Worm (Caenorhabditis elegans): Measurements from ENCODE around the gene fbxc-29.
A peak's percentile ranks its signal among the peaks of the same experiment; 100 is the strongest.

The fbxc-29 gene

DNA sequence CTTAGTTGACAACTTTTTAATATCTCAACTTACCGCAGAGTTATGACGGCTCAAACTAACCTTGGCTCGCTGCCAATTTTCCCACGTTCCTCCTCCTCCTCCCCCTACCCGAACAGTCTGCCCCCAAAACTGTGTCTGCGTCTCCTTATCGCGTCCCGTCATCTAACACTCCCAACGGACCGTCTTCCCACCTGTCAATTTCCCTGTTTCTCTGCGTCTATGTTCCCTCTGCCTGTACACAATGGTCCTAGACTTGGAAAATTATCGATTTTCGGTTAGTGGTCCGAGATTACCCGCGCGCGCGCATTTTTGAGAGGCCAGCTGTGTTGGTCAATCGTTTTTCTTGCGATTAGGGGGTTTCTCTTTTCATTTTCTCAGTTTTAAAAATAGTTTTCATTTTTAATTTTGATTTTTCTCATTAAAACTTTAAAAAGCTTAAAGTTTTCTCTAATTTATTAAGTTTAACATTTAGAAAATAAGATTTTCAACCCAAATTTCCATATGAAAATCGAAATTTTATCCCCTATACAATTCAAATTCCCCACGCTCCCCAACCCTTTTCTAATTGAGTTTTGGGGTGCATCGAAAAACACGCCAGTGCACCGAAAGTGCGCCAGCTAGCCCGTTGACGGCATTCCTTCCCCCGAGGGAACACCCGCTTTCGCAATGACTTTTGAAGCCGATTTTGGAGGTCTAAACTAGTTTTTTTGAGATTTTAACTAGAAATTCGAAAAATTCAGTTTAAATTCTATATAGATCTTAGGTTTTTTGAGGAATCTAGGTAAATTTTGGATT is 42.7 kb upstream of the fbxc-29 start, which contains the start of gene alg-2:
alg-2 (plus strand) TSS at position 220 of the 795 bp plus-strand sequence.
- TF ChIP-seq sma-9 (GFP tag; optimal IDR thresholded peaks at IDR 0.05) = peak; percentile 6
- TF ChIP-seq sma-9 (tag; optimal IDR thresholded peaks at IDR 0.05) = no peak
- peak; percentile 44 for TF ChIP-seq crh-2 (tag; optimal IDR thresholded peaks at IDR 0.05)
- TF ChIP-seq lsy-2 (tag; optimal IDR thresholded peaks at IDR 0.05) = peak in 1 of 2 experiments; percentile 67
- TF ChIP-seq nhr-77 (tag; optimal IDR thresholded peaks at IDR 0.05) = no peak
- no peak for TF ChIP-seq nhr-21 (tag; optimal IDR thresholded peaks at IDR 0.05)
- peak; percentile 52 for TF ChIP-seq C34F6.9 (tag; optimal IDR thresholded peaks at IDR 0.05)
- TF ChIP-seq gmeb-1 (tag; optimal IDR thresholded peaks at IDR 0.05) = peak; percentile 31
- no peak for TF ChIP-seq R02D3.7 (tag; optimal IDR thresholded peaks at IDR 0.05)
- TF ChIP-seq zag-1 (tag; optimal IDR thresholded peaks at IDR 0.05) = peak; percentile 31
- TF ChIP-seq sem-4 (tag; optimal IDR thresholded peaks at IDR 0.05) = peak; percentile 15
- no peak for TF ChIP-seq snpc-4 (tag; optimal IDR thresholded peaks at IDR 0.05)
- TF ChIP-seq mab-5 (tag; optimal IDR thresholded peaks at IDR 0.05) = peak; percentile 36
- peak; percentile 26 for TF ChIP-seq F13H6.1 (tag; optimal IDR thresholded peaks at IDR 0.05)
- TF ChIP-seq lin-11 (tag; optimal IDR thresholded peaks at IDR 0.05) = no peak
- no peak for TF ChIP-seq unc-62 (GFP tag; optimal IDR thresholded peaks at IDR 0.05)
- TF ChIP-seq nhr-129 (tag; optimal IDR thresholded peaks at IDR 0.05) = peak; percentile 23
- no peak for TF ChIP-seq alr-1 (tag; optimal IDR thresholded peaks at IDR 0.05)
- no peak for TF ChIP-seq elt-3 (tag; optimal IDR thresholded peaks at IDR 0.05)
- peak; percentile 31 for TF ChIP-seq lin-13 (GFP tag; optimal IDR thresholded peaks at IDR 0.05)
- TF ChIP-seq unc-55 (GFP tag; optimal IDR thresholded peaks at IDR 0.05) = peak; percentile 67
- peak; percentile 29 for TF ChIP-seq fos-1 (tag; optimal IDR thresholded peaks at IDR 0.05)

DNA sequence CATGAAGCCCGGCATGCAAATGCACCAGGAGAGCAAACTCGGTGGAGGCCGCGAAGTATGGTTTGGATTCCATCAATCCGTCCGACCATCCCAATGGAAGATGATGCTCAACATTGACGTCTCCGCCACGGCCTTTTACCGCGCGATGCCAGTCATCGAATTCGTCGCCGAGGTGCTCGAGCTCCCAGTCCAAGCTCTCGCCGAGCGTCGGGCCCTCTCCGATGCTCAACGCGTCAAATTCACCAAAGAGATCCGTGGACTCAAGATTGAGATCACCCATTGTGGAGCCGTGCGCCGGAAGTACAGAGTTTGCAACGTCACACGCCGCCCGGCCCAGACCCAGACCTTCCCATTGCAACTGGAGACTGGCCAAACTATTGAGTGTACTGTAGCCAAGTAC is 40.1 kb upstream of the fbxc-29 start:
- TF ChIP-seq nhr-12 (tag; optimal IDR thresholded peaks at IDR 0.05) (no peak), snpc-4 (tag; optimal IDR thresholded peaks at IDR 0.05) (no peak), nhr-10 (tag; optimal IDR thresholded peaks at IDR 0.05) (no peak), ztf-1 (GFP tag; conservative IDR thresholded peaks at IDR 0.05) (no peak), lin-11 (tag; optimal IDR thresholded peaks at IDR 0.05) (no peak), lin-13 (GFP tag; optimal IDR thresholded peaks at IDR 0.05) (no peak), nhr-23 (tag; optimal IDR thresholded peaks at IDR 0.05) (no peak), ceh-16 (tag; optimal IDR thresholded peaks at IDR 0.05) (no peak), lsy-2 (tag; optimal IDR thresholded peaks at IDR 0.05) (no peak), ceh-82 (tag; optimal IDR thresholded peaks at IDR 0.05) (no peak), nhr-11 (tag; optimal IDR thresholded peaks at IDR 0.05) (no peak), blmp-1 (tag; optimal IDR thresholded peaks at IDR 0.05; ENCODE audit: insufficient read depth) (no peak), sma-9 (GFP tag; optimal IDR thresholded peaks at IDR 0.05) (no peak), sma-9 (tag; optimal IDR thresholded peaks at IDR 0.05) (no peak), mdl-1 (tag; optimal IDR thresholded peaks at IDR 0.05) (no peak), C34F6.9 (tag; optimal IDR thresholded peaks at IDR 0.05) (no peak), sem-4 (tag; optimal IDR thresholded peaks at IDR 0.05) (no peak), unc-39 (tag; optimal IDR thresholded peaks at IDR 0.05) (no peak), ZK546.5 (tag; optimal IDR thresholded peaks at IDR 0.05) (no peak), egl-27 (tag; optimal IDR thresholded peaks at IDR 0.05) (no peak)

DNA sequence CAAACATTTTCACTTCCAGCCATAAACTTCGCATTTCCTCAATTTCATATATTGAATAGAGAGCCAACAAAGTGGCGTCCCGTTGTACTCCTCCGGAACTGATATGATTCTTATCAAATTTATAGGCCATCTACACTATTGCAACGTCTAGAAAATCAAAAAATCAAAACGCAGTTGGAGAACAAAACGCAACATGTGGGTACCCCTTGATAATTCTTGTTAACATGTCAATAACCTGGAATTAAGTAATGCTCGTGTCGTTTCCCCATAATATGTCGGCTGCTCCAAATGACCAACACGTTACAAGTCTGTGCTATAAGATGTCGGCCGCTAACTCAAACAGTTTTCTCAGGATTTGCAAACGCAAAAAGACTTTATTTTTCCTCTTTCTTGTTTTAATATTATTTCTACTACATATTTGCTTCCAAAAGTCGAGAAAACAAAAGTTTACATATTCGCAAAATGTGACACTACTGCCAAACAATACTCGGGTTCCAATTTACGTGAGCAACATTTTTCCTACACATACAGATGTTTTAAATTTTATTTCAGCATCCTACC is 35.1 kb upstream of the fbxc-29 start:
- TF ChIP-seq lsy-2 (tag; optimal IDR thresholded peaks at IDR 0.05) = no peak
- no peak for TF ChIP-seq sem-4 (tag; optimal IDR thresholded peaks at IDR 0.05)
- TF ChIP-seq nhr-10 (tag; optimal IDR thresholded peaks at IDR 0.05) = no peak
- TF ChIP-seq elt-3 (tag; optimal IDR thresholded peaks at IDR 0.05) = no peak
- no peak for TF ChIP-seq unc-39 (tag; optimal IDR thresholded peaks at IDR 0.05)
- no peak for TF ChIP-seq mdl-1 (tag; optimal IDR thresholded peaks at IDR 0.05)
- TF ChIP-seq skn-1 (tag; optimal IDR thresholded peaks at IDR 0.05) = no peak
- TF ChIP-seq ama-1 (optimal IDR thresholded peaks at IDR 0.05) = no peak
- peak; percentile 16 for TF ChIP-seq crh-2 (tag; optimal IDR thresholded peaks at IDR 0.05)
- no peak for TF ChIP-seq lin-13 (GFP tag; optimal IDR thresholded peaks at IDR 0.05)
- no peak for TF ChIP-seq unc-62 (GFP tag; optimal IDR thresholded peaks at IDR 0.05)
- no peak for TF ChIP-seq ztf-4 (tag; optimal IDR thresholded peaks at IDR 0.05)
- TF ChIP-seq mbf-1 (tag; optimal IDR thresholded peaks at IDR 0.05) = no peak
- peak; percentile 29 for TF ChIP-seq fos-1 (tag; optimal IDR thresholded peaks at IDR 0.05)
- no peak for TF ChIP-seq nhr-77 (tag; optimal IDR thresholded peaks at IDR 0.05)
- no peak for TF ChIP-seq R02D3.7 (tag; optimal IDR thresholded peaks at IDR 0.05)
- TF ChIP-seq nhr-12 (tag; optimal IDR thresholded peaks at IDR 0.05) = no peak
- TF ChIP-seq sma-3 (GFP tag; optimal IDR thresholded peaks at IDR 0.05) = no peak
- TF ChIP-seq sma-9 (GFP tag; optimal IDR thresholded peaks at IDR 0.05) = peak; percentile 38
- TF ChIP-seq sma-9 (tag; optimal IDR thresholded peaks at IDR 0.05) = no peak
- TF ChIP-seq nhr-129 (tag; optimal IDR thresholded peaks at IDR 0.05) = no peak
